Worm (Caenorhabditis elegans) whole organism, L3 larva: ENCODE measurements around the gene F52E1.14.

Experiments
- R02D3.7 ChIP-seq: fragments of 150-350 bp; optimal IDR thresholded peaks from 2 replicates; lab custom pipeline; 2014; ENCODE audit warnings: missing biosample characterization, missing genetic modification characterization
- ZK546.5 ChIP-seq: sonication (generic microtip); optimal IDR thresholded peaks from 2 replicates; lab custom pipeline; 2017; ENCODE audit warnings: missing biosample characterization, missing genetic modification characterization
- ama-1 ChIP-seq: fragments of 150-350 bp; optimal IDR thresholded peaks from 2 replicates; lab custom pipeline; 2018
- ceh-16 ChIP-seq: sonication (generic microtip); optimal IDR thresholded peaks from 2 replicates; lab custom pipeline; 2017; ENCODE audit warnings: missing biosample characterization, missing genetic modification characterization
- ceh-28 ChIP-seq: fragments of 150-350 bp; optimal IDR thresholded peaks from 2 replicates; lab custom pipeline; 2014; ENCODE audit warnings: missing biosample characterization, missing genetic modification reagents, missing genetic modification characterization
- ceh-9 ChIP-seq: sonication (generic microtip); optimal IDR thresholded peaks from 2 replicates; lab custom pipeline; 2018; ENCODE audit warnings: missing biosample characterization, missing genetic modification characterization
- daf-12 ChIP-seq: fragments of 150-350 bp; optimal IDR thresholded peaks from 2 replicates; lab custom pipeline; 2014; ENCODE audit warnings: missing biosample characterization, missing genetic modification reagents, missing genetic modification characterization
- egl-5 ChIP-seq: fragments of 150-350 bp; optimal IDR thresholded peaks from 2 replicates; lab custom pipeline; 2017; ENCODE audit warnings: missing biosample characterization, missing genetic modification reagents, missing genetic modification characterization, inconsistent platforms
- elt-1 ChIP-seq: fragments of 150-350 bp; optimal IDR thresholded peaks from 2 replicates; lab custom pipeline; 2014; ENCODE audit warnings: missing biosample characterization, missing genetic modification characterization
- elt-2 ChIP-seq: sonication (generic microtip); optimal IDR thresholded peaks from 2 replicates; lab custom pipeline; 2016; ENCODE audit warnings: missing genetic modification reagents, mild to moderate bottlenecking, missing genetic modification characterization, missing compliant biosample characterization
- elt-3 ChIP-seq, 3 experiments: fragments of 150-350 bp in 1 of 3; sonication (generic microtip) in 2 of 3; optimal IDR thresholded peaks; 2 replicates in 2 of 3; 4 replicates in 1 of 3; lab custom pipeline; 2014 to 2017; ENCODE audit warnings: missing biosample characterization in 3 of 3, missing genetic modification characterization in 3 of 3
- eor-1 ChIP-seq, 2 experiments: fragments of 150-350 bp; optimal IDR thresholded peaks; 2 replicates each; lab custom pipeline; 2014 to 2018; ENCODE audit warnings: missing biosample characterization in 2 of 2, missing genetic modification characterization in 2 of 2
- fkh-10 ChIP-seq: sonication (generic microtip); optimal IDR thresholded peaks from 2 replicates; lab custom pipeline; 2017; ENCODE audit warnings: missing biosample characterization, missing genetic modification reagents, missing genetic modification characterization
- fkh-2 ChIP-seq: fragments of 150-350 bp; optimal IDR thresholded peaks from 2 replicates; lab custom pipeline; 2014; ENCODE audit warnings: missing biosample characterization, missing genetic modification reagents, missing genetic modification characterization
- fos-1 ChIP-seq: fragments of 150-350 bp; optimal IDR thresholded peaks from 2 replicates; lab custom pipeline; 2014; ENCODE audit warnings: missing biosample characterization, missing genetic modification characterization
- jun-1 ChIP-seq: fragments of 150-350 bp; optimal IDR thresholded peaks from 2 replicates; lab custom pipeline; 2014; ENCODE audit warnings: missing biosample characterization, missing genetic modification reagents, missing genetic modification characterization
- lin-39 ChIP-seq: fragments of 150-350 bp; optimal IDR thresholded peaks from 2 replicates; lab custom pipeline; 2018; ENCODE audit warnings: missing biosample characterization, missing genetic modification reagents, missing genetic modification characterization
- lsy-12 ChIP-seq: sonication (generic microtip); optimal IDR thresholded peaks from 2 replicates; lab custom pipeline; 2016; ENCODE audit warnings: mild to moderate bottlenecking, missing genetic modification characterization, missing compliant biosample characterization
- mdl-1 ChIP-seq: fragments of 150-350 bp; optimal IDR thresholded peaks from 2 replicates; lab custom pipeline; 2014; ENCODE audit warnings: missing biosample characterization, missing genetic modification characterization
- nhr-11 ChIP-seq: fragments of 150-350 bp; optimal IDR thresholded peaks from 2 replicates; lab custom pipeline; 2014; ENCODE audit warnings: missing biosample characterization, missing genetic modification characterization
- nhr-12 ChIP-seq: fragments of 150-350 bp; optimal IDR thresholded peaks from 2 replicates; lab custom pipeline; 2014; ENCODE audit warnings: missing biosample characterization, missing genetic modification characterization
- nhr-23 ChIP-seq: fragments of 150-350 bp; optimal IDR thresholded peaks from 2 replicates; lab custom pipeline; 2014; ENCODE audit warnings: missing biosample characterization, missing genetic modification reagents, missing genetic modification characterization
- nhr-25 ChIP-seq: sonication (generic microtip); optimal IDR thresholded peaks from 2 replicates; lab custom pipeline; 2017; ENCODE audit warnings: missing biosample characterization, missing genetic modification characterization
- nhr-28 ChIP-seq: fragments of 150-350 bp; optimal IDR thresholded peaks from 2 replicates; lab custom pipeline; 2014; ENCODE audit warnings: missing biosample characterization, missing genetic modification characterization
- nhr-43 ChIP-seq: sonication (generic microtip); optimal IDR thresholded peaks from 2 replicates; lab custom pipeline; 2016; ENCODE audit warnings: mild to moderate bottlenecking, missing genetic modification characterization, missing compliant biosample characterization; ENCODE audit not compliant: poor library complexity, severe bottlenecking
- nhr-76 ChIP-seq: fragments of 150-350 bp; sonication (generic microtip); optimal IDR thresholded peaks from 5 replicates; lab custom pipeline; 2014; ENCODE audit warnings: missing biosample characterization, missing genetic modification characterization
- nhr-77 ChIP-seq: fragments of 150-350 bp; optimal IDR thresholded peaks from 2 replicates; lab custom pipeline; 2014; ENCODE audit warnings: missing biosample characterization, missing genetic modification characterization
- sea-2 ChIP-seq: fragments of 150-350 bp; sonication (generic microtip); optimal IDR thresholded peaks from 4 replicates; lab custom pipeline; 2014; ENCODE audit warnings: missing biosample characterization, missing genetic modification reagents, missing genetic modification characterization
- skn-1 ChIP-seq: fragments of 150-350 bp; optimal IDR thresholded peaks from 2 replicates; lab custom pipeline; 2014; ENCODE audit warnings: missing biosample characterization, missing genetic modification characterization
- snpc-4 ChIP-seq: fragments of 150-350 bp; optimal IDR thresholded peaks from 2 replicates; lab custom pipeline; 2014; ENCODE audit warnings: missing biosample characterization, missing genetic modification characterization
- unc-39 ChIP-seq: sonication (generic microtip); optimal IDR thresholded peaks from 4 replicates; lab custom pipeline; 2017; ENCODE audit warnings: missing biosample characterization, missing genetic modification characterization
- unc-62 ChIP-seq: fragments of 150-350 bp; sonication (generic microtip); optimal IDR thresholded peaks from 4 replicates; lab custom pipeline; 2014; ENCODE audit warnings: missing biosample characterization, missing genetic modification reagents, missing genetic modification characterization
- zag-1 ChIP-seq: fragments of 150-350 bp; optimal IDR thresholded peaks from 2 replicates; lab custom pipeline; 2014; ENCODE audit warnings: missing biosample characterization, missing genetic modification characterization
- ztf-11 ChIP-seq: fragments of 150-350 bp; optimal IDR thresholded peaks from 2 replicates; lab custom pipeline; 2014; ENCODE audit warnings: missing biosample characterization, missing genetic modification characterization

F52E1.14 gene

ce11 chrV:8348959-8349389 is 34.7 kb upstream of the F52E1.14 start (continued):
- TF ChIP-seq nhr-12 (tag; lab: Kevin White, UChicago), result no peak
- peak; percentile 75 for TF ChIP-seq ceh-28 (tag; lab: Kevin White, UChicago)

DNA sequence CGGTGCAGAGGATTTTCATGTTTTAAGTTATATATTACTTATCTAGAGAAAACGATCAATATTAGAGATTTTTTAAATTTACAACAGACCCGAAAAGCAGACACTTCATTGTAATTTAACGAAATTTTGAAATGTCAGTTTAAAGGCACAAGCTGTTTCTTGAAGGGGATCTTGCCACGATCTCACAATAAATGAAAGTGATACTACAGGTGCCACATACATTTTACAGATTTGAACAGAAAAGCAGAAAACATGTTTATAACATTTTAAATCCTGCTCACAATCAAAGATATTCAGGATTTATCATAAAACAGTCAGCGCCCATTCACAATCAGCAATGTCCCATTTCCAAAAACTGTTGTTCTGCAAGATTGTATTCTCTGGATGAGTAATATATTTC is 33.8 kb upstream of the F52E1.14 start:
- TF ChIP-seq elt-1 (tag; lab: Kevin White, UChicago), result no peak
- TF ChIP-seq nhr-77 (tag; lab: Kevin White, UChicago), result no peak
- TF ChIP-seq lin-39 (tag; lab: Kevin White, UChicago), result no peak
- TF ChIP-seq fos-1, result no peak
- no peak for TF ChIP-seq fkh-2
- no peak for TF ChIP-seq nhr-76 (tag; lab: Kevin White, UChicago)
- no peak for TF ChIP-seq R02D3.7
- no peak for TF ChIP-seq nhr-11 (tag; lab: Kevin White, UChicago)
- no peak for TF ChIP-seq ama-1 (lab: Kevin White, UChicago)
- no peak for TF ChIP-seq snpc-4 (tag; lab: Kevin White, UChicago)
- no peak for TF ChIP-seq eor-1 (tag; optimal IDR thresholded peaks at IDR 0.05; lab: Kevin White, UChicago)
- no peak for TF ChIP-seq ceh-9
- TF ChIP-seq skn-1, result no peak
- TF ChIP-seq jun-1 (tag; lab: Kevin White, UChicago), result no peak
- TF ChIP-seq daf-12 (tag; lab: Kevin White, UChicago), result no peak

- TF ChIP-seq nhr-43 (tag; lab: Kevin White, UChicago) (no peak), fkh-10 (GFP tag; lab: Kevin White, UChicago) (no peak), unc-62 (no peak), jun-1 (tag; lab: Kevin White, UChicago) (no peak), egl-5 (tag; lab: Kevin White, UChicago) (no peak), R02D3.7 (no peak), unc-39 (tag; lab: Kevin White, UChicago) (no peak), skn-1 (no peak), lin-39 (tag; lab: Kevin White, UChicago) (no peak), elt-2 (no peak), elt-3 (tag; optimal IDR thresholded peaks at IDR 0.05; lab: Kevin White, UChicago) (no peak), nhr-28 (tag; lab: Kevin White, UChicago) (no peak), ceh-16 (tag; lab: Kevin White, UChicago) (no peak), fos-1 (no peak), ama-1 (lab: Kevin White, UChicago) (no peak), sea-2 (no peak)
Measured at ce11 chrV:8351371-8351770, 32.4 kb upstream of the F52E1.14 start, which contains the start of gene srsx-22. srsx-22 (plus strand) TSS chrV:8351671.

DNA sequence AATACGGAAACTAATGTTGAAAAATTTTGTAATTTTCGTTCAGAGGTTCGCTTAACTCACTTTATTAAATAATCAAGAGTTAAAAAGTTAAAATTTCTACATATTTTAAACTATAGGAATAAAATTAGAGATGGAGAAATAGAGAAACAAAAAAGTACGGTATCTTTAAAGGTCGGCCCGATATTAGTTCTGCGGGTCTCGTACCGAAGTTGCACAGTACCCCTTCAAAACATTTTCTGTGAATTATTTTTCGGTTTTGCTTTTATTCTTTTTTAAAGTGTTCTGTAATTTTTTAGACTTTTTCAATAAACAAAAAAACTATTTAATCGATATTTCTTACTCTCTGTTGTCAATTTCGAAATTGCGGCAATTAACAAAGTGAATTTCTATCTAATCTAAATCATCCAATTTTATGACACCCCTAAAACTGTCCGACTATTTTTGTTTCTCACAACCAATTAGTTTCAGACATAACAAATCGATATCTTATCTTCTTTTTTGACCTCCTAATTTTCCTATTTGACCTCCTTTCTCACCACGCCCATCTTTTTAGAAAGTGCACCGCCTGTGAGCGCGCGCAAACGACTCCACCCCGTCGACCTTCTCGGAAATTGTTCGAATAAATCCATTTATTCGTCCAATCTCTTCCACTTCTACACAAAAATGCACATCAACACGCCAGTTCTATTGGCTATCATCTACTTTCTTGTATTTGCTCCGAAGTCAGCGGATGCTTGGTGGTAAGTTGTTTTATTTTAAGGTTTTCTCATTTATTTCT is 28.1 kb upstream of the F52E1.14 start, which contains the start of gene mom-2:
Gene mom-2 (plus strand): TSS at position 554 of the 778 bp plus-strand sequence.
- TF ChIP-seq ztf-11 (tag; lab: Kevin White, UChicago), result no peak
- no peak for TF ChIP-seq mdl-1 (tag; lab: Kevin White, UChicago)
- TF ChIP-seq nhr-25 (tag; lab: Kevin White, UChicago), result no peak
- no peak for TF ChIP-seq fkh-10 (GFP tag; lab: Kevin White, UChicago)
- no peak for TF ChIP-seq nhr-23 (tag; lab: Kevin White, UChicago)
- TF ChIP-seq skn-1, result no peak
- no peak for TF ChIP-seq zag-1 (tag; lab: Kevin White, UChicago)
- TF ChIP-seq eor-1 (tag; optimal IDR thresholded peaks at IDR 0.05; lab: Kevin White, UChicago), result no peak
- no peak for TF ChIP-seq nhr-11 (tag; lab: Kevin White, UChicago)
- TF ChIP-seq ZK546.5, result no peak
- TF ChIP-seq ceh-9, result no peak
- TF ChIP-seq nhr-28 (tag; lab: Kevin White, UChicago), result no peak
- TF ChIP-seq nhr-76 (tag; lab: Kevin White, UChicago), result no peak
- TF ChIP-seq elt-1 (tag; lab: Kevin White, UChicago), result no peak
- no peak for TF ChIP-seq lsy-12 (tag; lab: Kevin White, UChicago)
- TF ChIP-seq unc-39 (tag; lab: Kevin White, UChicago), result no peak
- no peak for TF ChIP-seq fkh-2
